Worm (Caenorhabditis elegans) whole organism, L4/young adult: ENCODE data around the gene gem-1.

Experiments used
- dao-5 ChIP-seq: sonication (generic microtip); optimal IDR thresholded peaks from 2 replicates; lab custom pipeline; 2016; ENCODE audit warnings: missing genotype, missing genetic modification characterization, moderate library complexity, missing compliant biosample characterization
- him-1 ChIP-seq: sonication (generic microtip); optimal IDR thresholded peaks from 2 replicates; lab custom pipeline; 2016; ENCODE audit warnings: missing genotype, missing genetic modification reagents, missing genetic modification characterization, missing compliant biosample characterization

DNA sequence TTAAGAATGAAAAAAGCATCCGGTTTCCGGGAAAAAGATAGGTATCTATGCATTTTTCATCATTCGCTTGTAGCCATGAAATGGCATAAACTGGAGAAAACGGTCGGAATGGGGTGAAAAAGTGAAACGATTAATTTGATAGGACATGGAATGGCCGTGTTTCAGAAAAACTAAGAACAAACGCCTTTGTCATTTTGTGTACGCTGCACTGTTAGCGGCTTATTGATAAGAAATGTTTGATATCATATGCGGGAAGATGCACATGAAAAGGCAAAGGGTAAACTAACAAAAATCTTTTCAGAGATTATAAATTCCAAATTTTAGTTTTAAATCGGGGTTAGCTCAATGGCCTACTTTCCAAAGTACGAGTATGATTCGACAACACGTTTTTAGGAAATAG lies 44.3 kb upstream of the gem-1 start:
- no peak for TF ChIP-seq dao-5 (tag; lab: Kevin White, UChicago)
- no peak for TF ChIP-seq him-1
